Fruit fly (Drosophila melanogaster) whole organism, adult: ENCODE results near the gene GATAd.

Source experiments
- CG12768 ChIP-seq: fragments of 200-800 bp; sonication (Bioruptor generic); optimal IDR thresholded peaks from 2 replicates; lab custom pipeline; 2017; ENCODE audit warnings: missing biosample characterization, missing genetic modification characterization, mild to moderate bottlenecking, moderate library complexity, missing genetic modification reagents
- CG14711 ChIP-seq: fragments of 200-800 bp; sonication (Bioruptor generic); optimal IDR thresholded peaks from 2 replicates; lab custom pipeline; 2018; ENCODE audit warnings: missing biosample characterization, mild to moderate bottlenecking, missing genetic modification characterization, moderate library complexity
- CG1620 ChIP-seq: fragments of 200-800 bp; sonication (Bioruptor generic); optimal IDR thresholded peaks from 2 replicates; lab custom pipeline; 2016; ENCODE audit warnings: missing biosample characterization, missing genetic modification characterization
- CG5204 ChIP-seq: fragments of 200-800 bp; sonication (Bioruptor generic); optimal IDR thresholded peaks from 2 replicates; lab custom pipeline; 2016; ENCODE audit warnings: missing biosample characterization, missing genetic modification characterization
- Crg-1 ChIP-seq: fragments of 200-800 bp; sonication (Bioruptor generic); optimal IDR thresholded peaks from 2 replicates; lab custom pipeline; 2016; ENCODE audit warnings: missing biosample characterization, missing genetic modification characterization
- Hr96 ChIP-seq: fragments of 200-800 bp; sonication (Bioruptor generic); optimal IDR thresholded peaks from 2 replicates; lab custom pipeline; 2016; ENCODE audit warnings: missing biosample characterization, missing genetic modification characterization
- cic ChIP-seq: fragments of 200-800 bp; sonication (Bioruptor generic); optimal IDR thresholded peaks from 2 replicates; lab custom pipeline; 2017; ENCODE audit warnings: missing biosample characterization, mild to moderate bottlenecking, missing genetic modification characterization, moderate library complexity
- cnc ChIP-seq, 2 experiments: fragments of >200 bp; optimal IDR thresholded peaks; 2 replicates each; lab custom pipeline; 2017
- kay ChIP-seq: fragments of 200-800 bp; sonication (Bioruptor generic); peaks from one replicate; lab custom pipeline; 2016; ENCODE audit warnings: missing biosample characterization, missing genetic modification characterization, borderline replicate concordance
- ovo ChIP-seq: fragments of 200-800 bp; sonication (Bioruptor generic); optimal IDR thresholded peaks from 2 replicates; lab custom pipeline; 2016; ENCODE audit warnings: missing biosample characterization, missing genetic modification characterization
- pad ChIP-seq: fragments of 200-800 bp; sonication (Bioruptor generic); optimal IDR thresholded peaks from 3 replicates; lab custom pipeline; 2017; ENCODE audit warnings: missing biosample characterization, missing genetic modification characterization, mild to moderate bottlenecking, moderate library complexity, missing genetic modification reagents
- tj ChIP-seq: fragments of 200-800 bp; sonication (Bioruptor generic); optimal IDR thresholded peaks from 3 replicates; lab custom pipeline; 2017; ENCODE audit warnings: missing biosample characterization, mild to moderate bottlenecking, missing genetic modification characterization, moderate library complexity
- toe ChIP-seq: fragments of 200-800 bp; sonication (Bioruptor generic); optimal IDR thresholded peaks from 2 replicates; lab custom pipeline; 2016; ENCODE audit warnings: missing biosample characterization, missing genetic modification characterization

DNA sequence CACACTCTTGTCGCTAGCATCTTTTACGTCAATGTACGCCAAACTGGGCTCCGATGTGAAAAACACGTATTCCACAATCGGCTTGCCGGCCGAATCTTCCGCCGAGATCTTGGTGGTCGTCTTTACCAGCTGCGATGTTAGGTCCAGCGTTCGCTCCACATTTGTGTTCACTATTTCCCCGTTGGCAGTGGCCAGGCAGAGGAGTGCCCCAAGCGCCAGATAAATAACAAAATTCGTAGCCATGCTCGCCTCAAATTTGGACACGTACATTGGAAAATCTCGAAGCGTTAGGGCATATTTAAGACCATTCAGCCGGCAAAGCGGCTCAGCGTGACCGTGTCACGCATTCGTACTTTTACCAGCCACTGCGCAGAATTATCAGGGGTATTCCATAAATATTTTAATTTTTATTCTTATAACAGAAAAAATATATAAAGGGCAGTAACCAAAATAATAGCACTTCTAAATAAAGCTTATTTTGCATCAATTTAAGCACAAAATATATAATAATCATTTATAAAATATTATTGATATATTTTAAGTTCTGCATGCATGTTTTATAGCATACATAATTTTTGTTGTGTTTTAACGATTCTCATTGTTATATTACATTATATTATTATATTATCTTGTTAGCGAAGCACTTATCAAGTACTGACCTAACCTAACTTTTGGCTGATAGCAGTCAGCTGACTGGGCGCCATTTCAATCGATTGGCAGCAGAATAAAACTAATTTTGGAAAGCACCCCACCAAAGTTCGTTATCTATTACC, 42.1 kb downstream of the GATAd start, which contains the start of the genes CG33303 and dpr19:
- TF ChIP-seq cic (GFP tag; lab: Kevin White, UChicago) (peak; percentile 38), CG12768 (GFP tag; lab: Kevin White, UChicago) (peak; percentile 29), cnc (optimal IDR thresholded peaks at IDR 0.05; lab: Kevin White, UChicago) (no peak), kay (GFP tag; lab: Kevin White, UChicago) (no peak), Hr96 (GFP tag; lab: Kevin White, UChicago) (no peak), ovo (peak; percentile 8), Crg-1 (GFP tag; lab: Kevin White, UChicago) (no peak), pad (GFP tag; lab: Kevin White, UChicago) (no peak), CG1620 (no peak), CG14711 (peak; percentile 70), tj (peak; percentile 40), CG5204 (no peak), toe (no peak)
